Worm (Caenorhabditis elegans) whole organism, L1 larva: ENCODE results near the gene Y17G7B.23.

Source experiments
- nhr-237 ChIP-seq: fragments of 150-350 bp; optimal IDR thresholded peaks from 2 replicates; lab custom pipeline; 2014; ENCODE audit warnings: missing biosample characterization, missing genetic modification characterization
- tbx-2 ChIP-seq: sonication (generic microtip); optimal IDR thresholded peaks from 2 replicates; lab custom pipeline; 2016; ENCODE audit warnings: missing genetic modification characterization, missing compliant biosample characterization

DNA sequence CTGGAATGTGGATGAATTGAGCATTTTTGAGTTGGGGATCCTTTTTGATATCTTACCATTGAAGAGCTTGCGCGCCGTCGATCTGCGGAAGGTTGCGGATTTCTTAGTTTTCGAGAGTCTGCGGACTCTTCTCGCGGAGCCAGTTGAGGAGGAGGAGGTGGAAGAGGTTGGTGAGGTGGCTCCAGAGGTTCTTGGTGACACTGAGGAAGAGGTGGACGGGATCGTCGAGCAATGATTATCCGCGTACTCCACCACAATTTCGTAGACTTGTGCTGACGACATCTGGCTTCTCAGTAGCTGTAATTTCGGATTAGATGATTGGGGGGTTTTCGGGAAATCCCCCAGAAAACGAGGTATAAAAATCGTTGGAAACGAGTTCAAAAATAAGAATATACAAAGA, 21.6 kb upstream of the Y17G7B.23 start, which contains the start of gene Y17G7B.21:
- TF ChIP-seq nhr-237 (no peak), tbx-2 (no peak)
